Worm (Caenorhabditis elegans) whole organism, mixed stage, embryonic: ENCODE data around the gene K09E4.1.
"Not testable (repeated sequence)": the region's sequence is repeated elsewhere in the genome, so short reads cannot be mapped to it uniquely, and the experiment has no call there.

Source experiments
- bed-3 ChIP-seq: fragments of 200-800 bp; sonication (Bioruptor generic); optimal IDR thresholded peaks from 3 replicates; lab custom pipeline; 2018; ENCODE audit warnings: mild to moderate bottlenecking, missing genetic modification characterization, moderate library complexity, missing compliant biosample characterization
- ces-1 ChIP-seq: fragments of 150-350 bp; optimal IDR thresholded peaks from 2 replicates; lab custom pipeline; 2014; ENCODE audit warnings: missing biosample characterization, missing genetic modification reagents, missing genetic modification characterization
- drap-1 ChIP-seq: fragments of 200-800 bp; sonication (Bioruptor generic); optimal IDR thresholded peaks from 3 replicates; lab custom pipeline; 2018; ENCODE audit warnings: mild to moderate bottlenecking, missing genetic modification characterization, missing compliant biosample characterization
- elt-1 ChIP-seq: sonication (generic microtip); optimal IDR thresholded peaks from 2 replicates; lab custom pipeline; 2017; ENCODE audit warnings: missing genetic modification characterization, mild to moderate bottlenecking, missing compliant biosample characterization, antibody characterized with exemption, moderate library complexity, borderline replicate concordance; ENCODE audit not compliant: insufficient read depth
- elt-3 ChIP-seq: fragments of 150-350 bp; optimal IDR thresholded peaks from 2 replicates; lab custom pipeline; 2014; ENCODE audit warnings: missing biosample characterization, missing genetic modification characterization
- flh-1 ChIP-seq: fragments of 200-800 bp; sonication (Bioruptor generic); optimal IDR thresholded peaks from 2 replicates; lab custom pipeline; 2018; ENCODE audit warnings: mild to moderate bottlenecking, missing genetic modification characterization, moderate library complexity, missing compliant biosample characterization
- mab-5 ChIP-seq: fragments of 150-350 bp; optimal IDR thresholded peaks from 2 replicates; lab custom pipeline; 2014; ENCODE audit warnings: missing biosample characterization, missing genetic modification characterization
- mls-2 ChIP-seq: sonication (generic microtip); optimal IDR thresholded peaks from 2 replicates; lab custom pipeline; 2016; ENCODE audit warnings: mild to moderate bottlenecking, missing genetic modification characterization, moderate library complexity, missing compliant biosample characterization
- pha-4 ChIP-seq: fragments of 150-350 bp; optimal IDR thresholded peaks from 2 replicates; lab custom pipeline; 2018; ENCODE audit warnings: missing biosample characterization, missing genetic modification reagents, missing genetic modification characterization
- snpc-4 ChIP-seq: fragments of 150-350 bp; optimal IDR thresholded peaks from 2 replicates; lab custom pipeline; 2014; ENCODE audit warnings: missing biosample characterization, missing genetic modification characterization
- sptf-1 ChIP-seq: sonication (generic microtip); optimal IDR thresholded peaks from 2 replicates; lab custom pipeline; 2017; ENCODE audit warnings: mild to moderate bottlenecking, missing genetic modification characterization, moderate library complexity, missing compliant biosample characterization
- tbx-8 ChIP-seq: fragments of 200-800 bp; sonication (Bioruptor generic); optimal IDR thresholded peaks from 2 replicates; lab custom pipeline; 2018; ENCODE audit warnings: mild to moderate bottlenecking, missing genetic modification characterization, moderate library complexity, missing compliant biosample characterization
- unc-120 ChIP-seq: sonication (generic microtip); optimal IDR thresholded peaks from 2 replicates; lab custom pipeline; 2017; ENCODE audit warnings: missing genetic modification characterization, missing compliant biosample characterization; ENCODE audit not compliant: poor library complexity, severe bottlenecking

DNA sequence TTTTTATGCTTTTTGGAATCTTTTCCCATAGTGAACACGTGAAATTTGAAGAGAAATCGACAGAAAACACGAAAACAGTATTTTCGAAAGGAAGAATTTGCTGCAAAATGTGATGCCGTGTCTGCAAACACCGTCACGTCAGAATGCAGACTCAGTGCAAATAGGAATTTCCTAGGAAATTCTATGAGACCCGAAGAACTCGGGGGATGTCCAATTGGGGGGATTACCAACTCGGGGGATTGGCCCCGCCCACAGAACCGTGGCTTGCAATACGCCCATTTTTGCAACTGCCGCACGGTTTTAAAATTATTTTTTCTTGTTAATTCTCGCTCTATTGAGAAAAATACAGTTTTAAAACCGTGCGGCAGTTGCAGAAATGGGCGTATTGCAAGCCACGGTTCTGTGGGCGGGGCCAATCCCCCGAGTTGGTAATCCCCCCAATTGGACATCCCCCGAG, 4.5 kb downstream of the K09E4.1 start, which contains the start of gene cacn-1:
- not testable (repeated sequence) for TF ChIP-seq unc-120; snpc-4 (tag; lab: Kevin White, UChicago); mab-5 (tag; lab: Kevin White, UChicago); drap-1 (GFP tag; lab: Kevin White, UChicago); bed-3 (GFP tag; lab: Kevin White, UChicago); mls-2 (tag; lab: Kevin White, UChicago); elt-1 (tag; lab: Kevin White, UChicago); flh-1 (GFP tag; lab: Kevin White, UChicago); tbx-8 (GFP tag; lab: Kevin White, UChicago); elt-3 (tag; lab: Kevin White, UChicago); pha-4 (tag; lab: Kevin White, UChicago)
- TF ChIP-seq ces-1 (peak; percentile 30), sptf-1 (peak; percentile 7)
